Worm (Caenorhabditis elegans): ENCODE measurements around the gene npr-17.

DNA sequence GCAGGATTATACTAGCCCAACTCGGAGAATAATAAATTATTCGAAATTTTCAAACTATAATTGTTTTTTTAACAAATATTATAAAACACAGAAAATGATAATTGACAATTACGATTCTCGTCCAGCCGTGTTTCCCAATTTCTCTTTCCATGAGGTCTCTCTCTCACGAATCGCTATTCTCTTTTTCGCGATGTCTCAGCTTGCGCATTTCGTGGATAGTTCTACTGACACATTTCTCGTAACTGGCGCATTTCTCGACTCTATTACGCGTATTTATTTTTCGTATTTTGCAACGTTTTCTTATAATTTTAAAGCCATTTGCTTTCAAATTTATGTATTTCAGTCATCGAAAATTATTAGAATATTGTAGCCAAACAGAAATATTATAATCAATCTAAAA is 47.5 kb upstream of the npr-17 start:
- TF ChIP-seq ztf-29 (GFP tag; IDR thresholded peaks at IDR 0.05) (peak; percentile 99), ztf-23 (GFP tag; IDR thresholded peaks at IDR 0.05) (peak; percentile 99)

Data from whole organism, midembryonic.